Fruit fly (Drosophila melanogaster) whole organism, prepupa: ENCODE results near the gene CG42709.

ENCODE experiments used
- CG16779 ChIP-seq: fragments of 200-800 bp; sonication (Bioruptor generic); optimal IDR thresholded peaks from 3 replicates; lab custom pipeline; 2017; ENCODE audit warnings: missing biosample characterization, mild to moderate bottlenecking, missing genetic modification characterization
- CG4318 ChIP-seq: fragments of 200-800 bp; sonication (Bioruptor generic); optimal IDR thresholded peaks from 3 replicates; lab custom pipeline; 2017; ENCODE audit warnings: missing biosample characterization, mild to moderate bottlenecking, missing genetic modification characterization
- Ets96B ChIP-seq: fragments of 200-800 bp; optimal IDR thresholded peaks from 2 replicates; lab custom pipeline; 2019; ENCODE audit warnings: missing biosample characterization, mild to moderate bottlenecking, missing genetic modification characterization, moderate library complexity
- Gug ChIP-seq: fragments of 200-800 bp; sonication (Bioruptor generic); IDR thresholded peaks from 2 replicates; pipeline ENCODE4 v1.3.6; 2022; ENCODE audit warnings: missing biosample characterization, missing genetic modification characterization
- eg ChIP-seq: fragments of 200-800 bp; sonication (Bioruptor generic); IDR thresholded peaks from 3 replicates; pipeline ENCODE4 v1.3.6; 2022; ENCODE audit warnings: missing biosample characterization, missing genetic modification characterization

- no peak for TF ChIP-seq Gug
- TF ChIP-seq eg (GFP tag; lab: Robert Waterston, UW), result no peak
- no peak for TF ChIP-seq Ets96B (tag; lab: Kevin White, UChicago)
- no peak for TF ChIP-seq CG16779 (tag; lab: Kevin White, UChicago)
- TF ChIP-seq CG4318 (GFP tag; lab: Kevin White, UChicago), result no peak
These were observed 14.2 kb downstream of the CG42709 start for dm6 chr3L:12804035-12804729.
